Fruit fly (Drosophila melanogaster) whole organism, embryonic: ENCODE measurements around the gene CG31278.

Experiments
- Antp ChIP-seq: fragments of 200-800 bp; sonication (Bioruptor generic); optimal IDR thresholded peaks from 3 replicates; lab custom pipeline; 2016; ENCODE audit warnings: missing biosample characterization, missing genetic modification characterization
- BEAF-32 ChIP-seq: fragments of 200-800 bp; sonication (Bioruptor generic); optimal IDR thresholded peaks from 3 replicates; lab custom pipeline; 2017; ENCODE audit warnings: missing biosample characterization, missing genetic modification characterization, mild to moderate bottlenecking, moderate library complexity, missing genetic modification reagents
- Bteb2 ChIP-seq: fragments of 200-800 bp; sonication (Bioruptor generic); optimal IDR thresholded peaks from 2 replicates; lab custom pipeline; 2016; ENCODE audit warnings: missing biosample characterization, missing genetic modification characterization
- CG12155 ChIP-seq: fragments of 200-800 bp; sonication (Bioruptor generic); optimal IDR thresholded peaks from 3 replicates; lab custom pipeline; 2016; ENCODE audit warnings: missing biosample characterization, missing genetic modification characterization
- CG13287 ChIP-seq: fragments of 200-800 bp; sonication (Bioruptor generic); IDR thresholded peaks from 2 replicates; pipeline ENCODE4 v1.3.6; 2022; ENCODE audit warnings: missing biosample characterization, missing genetic modification characterization; ENCODE audit not compliant: partially characterized antibody
- CG14860 ChIP-seq: fragments of 200-800 bp; sonication (Bioruptor generic); IDR thresholded peaks from 3 replicates; pipeline ENCODE4 v1.3.6; 2022; ENCODE audit warnings: missing biosample characterization, missing genetic modification characterization; ENCODE audit not compliant: partially characterized antibody
- CG17385 ChIP-seq: fragments of 200-800 bp; sonication (Bioruptor generic); optimal IDR thresholded peaks from 3 replicates; lab custom pipeline; 2018; ENCODE audit warnings: missing biosample characterization, mild to moderate bottlenecking, missing genetic modification characterization
- CG2116 ChIP-seq: fragments of 200-800 bp; sonication (Bioruptor generic); optimal IDR thresholded peaks from 3 replicates; lab custom pipeline; 2018; ENCODE audit warnings: missing biosample characterization, mild to moderate bottlenecking, missing genetic modification characterization
- CG2199 ChIP-seq: fragments of 200-800 bp; sonication (Bioruptor generic); IDR thresholded peaks from 3 replicates; pipeline ENCODE4 v1.3.6; 2022; ENCODE audit warnings: missing biosample characterization, missing genetic modification characterization
- CG30020 ChIP-seq: fragments of 200-800 bp; optimal IDR thresholded peaks from 2 replicates; lab custom pipeline; 2019; ENCODE audit warnings: missing biosample characterization, mild to moderate bottlenecking, missing genetic modification characterization, moderate library complexity
- CG34224 ChIP-seq: fragments of 200-800 bp; sonication (Bioruptor generic); IDR thresholded peaks from 3 replicates; pipeline ENCODE4 v1.3.6; 2022; ENCODE audit warnings: missing biosample characterization, missing genetic modification characterization; ENCODE audit not compliant: partially characterized antibody
- CG34422 ChIP-seq: fragments of 200-800 bp; sonication (Bioruptor generic); IDR thresholded peaks from 3 replicates; pipeline ENCODE4 v1.3.6; 2022; ENCODE audit warnings: missing biosample characterization, missing genetic modification characterization
- CG3995 ChIP-seq: fragments of 200-800 bp; sonication (Bioruptor generic); optimal IDR thresholded peaks from 3 replicates; lab custom pipeline; 2016; ENCODE audit warnings: missing biosample characterization, missing genetic modification characterization
- CG5953 ChIP-seq: fragments of 200-800 bp; sonication (Bioruptor generic); IDR thresholded peaks from 2 replicates; pipeline ENCODE4 v1.3.6; 2022; ENCODE audit warnings: missing biosample characterization, missing genetic modification characterization
- CG6813 ChIP-seq: fragments of 200-800 bp; sonication (Bioruptor generic); optimal IDR thresholded peaks from 2 replicates; lab custom pipeline; 2017; ENCODE audit warnings: missing biosample characterization, missing genetic modification characterization, mild to moderate bottlenecking, moderate library complexity, missing genetic modification reagents
- CG7372 ChIP-seq: fragments of 200-800 bp; sonication (Bioruptor generic); IDR thresholded peaks from 2 replicates; pipeline ENCODE4 v1.3.6; 2022; ENCODE audit warnings: missing biosample characterization, missing genetic modification characterization
- CG8388 ChIP-seq: fragments of 200-800 bp; sonication (Bioruptor generic); optimal IDR thresholded peaks from 2 replicates; lab custom pipeline; 2019; ENCODE audit warnings: missing biosample characterization, mild to moderate bottlenecking, missing genetic modification characterization, moderate library complexity
- CHES-1-like ChIP-seq: fragments of 200-800 bp; sonication (Bioruptor generic); optimal IDR thresholded peaks from 2 replicates; lab custom pipeline; 2016; ENCODE audit warnings: missing biosample characterization, missing genetic modification characterization
- Dip2 ChIP-seq: fragments of 200-800 bp; sonication (Bioruptor generic); IDR thresholded peaks from 2 replicates; pipeline ENCODE4 v1.3.6; 2022; ENCODE audit warnings: missing biosample characterization, missing genetic modification characterization
- Dip3 ChIP-seq: fragments of 200-800 bp; sonication (Bioruptor generic); optimal IDR thresholded peaks from 3 replicates; lab custom pipeline; 2016; ENCODE audit warnings: missing biosample characterization, missing genetic modification characterization
- Dll ChIP-seq: fragments of 200-800 bp; sonication (Bioruptor generic); IDR thresholded peaks from 4 replicates; pipeline ENCODE4 v1.3.6; 2022; ENCODE audit warnings: missing biosample characterization, missing genetic modification characterization; ENCODE audit not compliant: partially characterized antibody
- Dp ChIP-seq: fragments of 200-800 bp; sonication (Bioruptor generic); optimal IDR thresholded peaks from 2 replicates; lab custom pipeline; 2018; ENCODE audit warnings: missing biosample characterization, mild to moderate bottlenecking, missing genetic modification characterization, moderate library complexity
- Lim3 ChIP-seq: fragments of 200-800 bp; sonication (Bioruptor generic); IDR thresholded peaks from 2 replicates; pipeline ENCODE4 v1.3.6; 2022; ENCODE audit warnings: missing biosample characterization, missing genetic modification characterization
- Mad ChIP-seq: fragments of 200-800 bp; sonication (Bioruptor generic); optimal IDR thresholded peaks from 2 replicates; lab custom pipeline; 2016; ENCODE audit warnings: missing biosample characterization, missing genetic modification characterization
- Neu2 ChIP-seq: fragments of 200-800 bp; sonication (Bioruptor generic); optimal IDR thresholded peaks from 3 replicates; lab custom pipeline; 2016; ENCODE audit warnings: missing biosample characterization, missing genetic modification characterization, borderline replicate concordance
- Oli ChIP-seq: fragments of 200-800 bp; sonication (Bioruptor generic); optimal IDR thresholded peaks from 2 replicates; lab custom pipeline; 2018; ENCODE audit warnings: missing biosample characterization, mild to moderate bottlenecking, missing genetic modification characterization, moderate library complexity
- Pdp1 ChIP-seq, 2 experiments: fragments of 200-800 bp; sonication (Bioruptor generic); optimal IDR thresholded peaks; 3 replicates each; lab custom pipeline; 2016; ENCODE audit warnings: missing biosample characterization in 2 of 2, missing genetic modification characterization in 2 of 2, mild to moderate bottlenecking in 1 of 2, moderate library complexity in 1 of 2
- Sin3A ChIP-seq: fragments of >200 bp; optimal IDR thresholded peaks from 2 replicates; lab custom pipeline; 2018
- Usf ChIP-seq: fragments of 200-800 bp; sonication (Bioruptor generic); optimal IDR thresholded peaks from 2 replicates; lab custom pipeline; 2017; ENCODE audit warnings: missing genotype, missing biosample characterization, missing genetic modification characterization
- amos ChIP-seq: fragments of 200-800 bp; sonication (Bioruptor generic); IDR thresholded peaks from 2 replicates; pipeline ENCODE4 v1.3.6; 2022; ENCODE audit warnings: missing biosample characterization, missing genetic modification characterization; ENCODE audit not compliant: partially characterized antibody
- az2 ChIP-seq: fragments of 200-800 bp; sonication (Bioruptor generic); optimal IDR thresholded peaks from 3 replicates; lab custom pipeline; 2016; ENCODE audit warnings: missing biosample characterization, missing genetic modification characterization
- bcd ChIP-seq: fragments of 200-800 bp; sonication (Bioruptor generic); optimal IDR thresholded peaks from 2 replicates; lab custom pipeline; 2017; ENCODE audit warnings: missing biosample characterization, mild to moderate bottlenecking, missing genetic modification characterization
- chn ChIP-seq: fragments of 200-800 bp; sonication (Bioruptor generic); optimal IDR thresholded peaks from 2 replicates; lab custom pipeline; 2016; ENCODE audit warnings: missing biosample characterization, missing genetic modification characterization
- crol ChIP-seq: fragments of 200-800 bp; sonication (Bioruptor generic); IDR thresholded peaks from 2 replicates; pipeline ENCODE4 v1.3.6; 2022; ENCODE audit warnings: missing biosample characterization, missing genetic modification characterization
- dati ChIP-seq: fragments of 200-800 bp; sonication (Bioruptor generic); IDR thresholded peaks from 2 replicates; pipeline ENCODE4 v1.3.6; 2022; ENCODE audit warnings: missing biosample characterization, missing genetic modification characterization
- dimm ChIP-seq: fragments of 200-800 bp; sonication (Bioruptor generic); IDR thresholded peaks from 2 replicates; pipeline ENCODE4 v1.3.6; 2022; ENCODE audit warnings: missing biosample characterization, missing genetic modification characterization
- emc ChIP-seq: fragments of 200-800 bp; sonication (Bioruptor generic); optimal IDR thresholded peaks from 2 replicates; lab custom pipeline; 2016; ENCODE audit warnings: missing biosample characterization, missing genetic modification characterization
- fd102C ChIP-seq: fragments of 200-800 bp; sonication (Bioruptor generic); optimal IDR thresholded peaks from 2 replicates; lab custom pipeline; 2018; ENCODE audit warnings: missing biosample characterization, mild to moderate bottlenecking, missing genetic modification characterization, moderate library complexity
- ftz-f1 ChIP-seq: fragments of 200-800 bp; sonication (Bioruptor generic); optimal IDR thresholded peaks from 2 replicates; lab custom pipeline; 2016; ENCODE audit warnings: missing biosample characterization, missing genetic modification characterization
- fu2 ChIP-seq: fragments of 200-800 bp; sonication (Bioruptor generic); optimal IDR thresholded peaks from 2 replicates; lab custom pipeline; 2016; ENCODE audit warnings: missing biosample characterization, missing genetic modification characterization
- hb ChIP-seq: fragments of 200-800 bp; sonication (Bioruptor generic); IDR thresholded peaks from 3 replicates; pipeline ENCODE4 v1.3.6; 2022; ENCODE audit warnings: missing biosample characterization, missing genetic modification characterization; ENCODE audit not compliant: partially characterized antibody
- jumu ChIP-seq: fragments of 200-800 bp; sonication (Bioruptor generic); optimal IDR thresholded peaks from 3 replicates; lab custom pipeline; 2016; ENCODE audit warnings: missing biosample characterization, missing genetic modification characterization
- lmd ChIP-seq: fragments of 200-800 bp; sonication (Bioruptor generic); IDR thresholded peaks from 2 replicates; pipeline ENCODE4 v1.3.6; 2022; ENCODE audit warnings: missing biosample characterization, missing genetic modification characterization
- nerfin-2 ChIP-seq: fragments of 200-800 bp; sonication (Bioruptor generic); IDR thresholded peaks from 2 replicates; pipeline ENCODE4 v1.3.6; 2022; ENCODE audit warnings: missing biosample characterization, missing genetic modification characterization; ENCODE audit not compliant: partially characterized antibody
- oc ChIP-seq: fragments of 200-800 bp; sonication (Bioruptor generic); optimal IDR thresholded peaks from 2 replicates; lab custom pipeline; 2018; ENCODE audit warnings: missing biosample characterization, mild to moderate bottlenecking, missing genetic modification characterization, moderate library complexity
- odd ChIP-seq: fragments of 200-800 bp; sonication (Bioruptor generic); optimal IDR thresholded peaks from 2 replicates; lab custom pipeline; 2017; ENCODE audit warnings: missing biosample characterization, mild to moderate bottlenecking, missing genetic modification characterization
- psq ChIP-seq: fragments of 200-800 bp; sonication (Bioruptor generic); optimal IDR thresholded peaks from 2 replicates; lab custom pipeline; 2017; ENCODE audit warnings: missing biosample characterization, missing genetic modification characterization
- sens ChIP-seq: fragments of 200-800 bp; sonication (Bioruptor generic); peaks from one replicate; lab custom pipeline; 2016; ENCODE audit warnings: missing biosample characterization, missing genetic modification characterization
- sim ChIP-seq: fragments of 200-800 bp; sonication (Bioruptor generic); IDR thresholded peaks from 2 replicates; pipeline ENCODE4 v1.3.6; 2022; ENCODE audit warnings: missing biosample characterization, missing genetic modification characterization
- slp2 ChIP-seq: fragments of 200-800 bp; sonication (Bioruptor generic); optimal IDR thresholded peaks from 2 replicates; lab custom pipeline; 2016; ENCODE audit warnings: missing biosample characterization, missing genetic modification characterization
- sug ChIP-seq: fragments of 200-800 bp; optimal IDR thresholded peaks from 2 replicates; lab custom pipeline; 2019; ENCODE audit warnings: missing biosample characterization, mild to moderate bottlenecking, missing genetic modification characterization, moderate library complexity
- zen ChIP-seq: fragments of 200-800 bp; sonication (Bioruptor generic); optimal IDR thresholded peaks from 3 replicates; lab custom pipeline; 2018; ENCODE audit warnings: missing biosample characterization, mild to moderate bottlenecking, missing genetic modification characterization, moderate library complexity

Gene CG31278

DNA sequence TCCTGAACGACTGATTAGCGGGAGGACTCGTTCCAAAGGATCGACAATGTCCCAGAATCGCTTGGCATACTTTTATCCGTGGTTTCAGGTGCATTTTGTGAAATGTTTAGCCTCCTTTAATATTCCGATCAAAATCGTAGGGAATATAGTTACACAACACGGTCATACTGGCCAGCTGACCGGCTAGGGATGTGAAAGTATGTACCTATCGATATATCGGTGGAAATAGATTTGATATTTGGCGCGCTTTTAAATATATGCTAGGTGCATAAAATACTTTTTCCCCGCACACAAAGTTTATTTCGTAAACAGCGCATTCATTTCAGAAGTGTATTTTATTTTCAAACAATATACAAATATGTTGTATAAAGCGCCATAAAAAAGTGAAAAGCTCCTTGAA lies at the start of gene CG31278 (continued):
- peak in 1 of 2 experiments; percentile 91 for TF ChIP-seq Pdp1 (GFP tag; optimal IDR thresholded peaks at IDR 0.05; lab: Kevin White, UChicago)
- TF ChIP-seq zen (tag; lab: Kevin White, UChicago), result no peak
- TF ChIP-seq Sin3A (lab: Kevin White, UChicago), result peak; percentile 41
- TF ChIP-seq CG34422 (GFP tag; lab: Robert Waterston, UW), result peak; percentile 33; the same call in 1 of the 3 replicates
- no peak for TF ChIP-seq Bteb2 (GFP tag; lab: Kevin White, UChicago)
- peak; percentile 83 for TF ChIP-seq Dll (GFP tag; lab: Robert Waterston, UW)
- TF ChIP-seq CG17385 (GFP tag; lab: Kevin White, UChicago), result no peak
- TF ChIP-seq Antp (GFP tag; lab: Kevin White, UChicago), result no peak
- no peak for TF ChIP-seq CG6813 (GFP tag; lab: Kevin White, UChicago)
- no peak for TF ChIP-seq slp2 (GFP tag; lab: Kevin White, UChicago)
- peak; percentile 84 for TF ChIP-seq amos
- TF ChIP-seq chn, result no peak
- TF ChIP-seq nerfin-2 (GFP tag; lab: Robert Waterston, UW), result peak; percentile 39; the same call in 1 of the 2 replicates
- TF ChIP-seq oc, result no peak
- TF ChIP-seq fu2 (GFP tag; lab: Kevin White, UChicago), result no peak
- TF ChIP-seq CG2116 (GFP tag; lab: Kevin White, UChicago), result peak; percentile 46
- TF ChIP-seq CG13287 (GFP tag; lab: Robert Waterston, UW), result peak; percentile 85
- no peak for TF ChIP-seq Oli (tag; lab: Kevin White, UChicago)
- TF ChIP-seq dimm (GFP tag; lab: Robert Waterston, UW), result no peak
- TF ChIP-seq lmd (GFP tag; lab: Robert Waterston, UW), result no peak
- TF ChIP-seq CG14860, result 0 out of 3 replicates have a peak, but pooled peaks have one; percentile 56
- TF ChIP-seq CHES-1-like (GFP tag; lab: Kevin White, UChicago), result no peak
- TF ChIP-seq Usf (GFP tag; lab: Kevin White, UChicago), result no peak
- no peak for TF ChIP-seq Neu2 (GFP tag; lab: Kevin White, UChicago)
- TF ChIP-seq sens (GFP tag; lab: Kevin White, UChicago), result peak; percentile 58
- TF ChIP-seq dati (GFP tag; lab: Robert Waterston, UW), result no peak
- no peak for TF ChIP-seq psq (GFP tag; lab: Kevin White, UChicago)
- TF ChIP-seq Dp (GFP tag; lab: Kevin White, UChicago), result peak; percentile 91
- TF ChIP-seq CG12155, result no peak
- TF ChIP-seq ftz-f1 (GFP tag; lab: Kevin White, UChicago), result no peak
- TF ChIP-seq jumu, result no peak
- no peak for TF ChIP-seq bcd
- TF ChIP-seq Lim3 (GFP tag; lab: Robert Waterston, UW), result no peak
- no peak for TF ChIP-seq Dip2
- no peak for TF ChIP-seq CG8388 (GFP tag; lab: Kevin White, UChicago)
- TF ChIP-seq CG2199 (GFP tag; lab: Robert Waterston, UW), result no peak
- TF ChIP-seq fd102C (GFP tag; lab: Kevin White, UChicago), result no peak
- TF ChIP-seq Dip3 (GFP tag; lab: Kevin White, UChicago), result no peak
- no peak for TF ChIP-seq sim (GFP tag; lab: Robert Waterston, UW)
- peak; percentile 81 for TF ChIP-seq BEAF-32
- TF ChIP-seq CG34224 (GFP tag; lab: Robert Waterston, UW), result peak; percentile 81
- TF ChIP-seq CG5953 (GFP tag; lab: Robert Waterston, UW), result no peak
- no peak for TF ChIP-seq CG30020 (tag; lab: Kevin White, UChicago)
- no peak for TF ChIP-seq Mad (GFP tag; lab: Kevin White, UChicago)
- no peak for TF ChIP-seq odd (GFP tag; lab: Kevin White, UChicago)
- peak; percentile 24 for TF ChIP-seq CG3995 (GFP tag; lab: Kevin White, UChicago)
- no peak for TF ChIP-seq sug (tag; lab: Kevin White, UChicago)
- TF ChIP-seq hb (GFP tag; lab: Robert Waterston, UW), result peak; percentile 68; the same call in 1 of the 3 replicates
- no peak for TF ChIP-seq az2 (GFP tag; lab: Kevin White, UChicago)
- no peak for TF ChIP-seq crol (GFP tag; lab: Robert Waterston, UW)
- TF ChIP-seq emc (GFP tag; lab: Kevin White, UChicago), result no peak
- no peak for TF ChIP-seq CG7372 (GFP tag; lab: Robert Waterston, UW)
